Fruit fly (Drosophila melanogaster) whole organism, prepupa: ENCODE data around the gene CG42658.

ENCODE experiments used
- acj6 ChIP-seq: fragments of 200-800 bp; sonication (Bioruptor generic); optimal IDR thresholded peaks from 3 replicates; lab custom pipeline; 2016; ENCODE audit warnings: missing biosample characterization, missing genetic modification characterization
- pdm3 ChIP-seq: fragments of 200-800 bp; sonication (Bioruptor generic); optimal IDR thresholded peaks from 3 replicates; lab custom pipeline; 2016; ENCODE audit warnings: missing biosample characterization, missing genetic modification characterization

dm6 chr2L:2311449-2311848 lies 23.7 kb upstream of the CG42658 start, which contains the start of gene eys:
- TF ChIP-seq pdm3, result no peak
- TF ChIP-seq acj6 (GFP tag; lab: Kevin White, UChicago), result no peak
